Fruit fly (Drosophila melanogaster): Measurements from ENCODE around the gene Arfrp1.

Arfrp1 gene

dm6 chrX:9108387-9108786 is 1.5 kb downstream of the Arfrp1 start, which contains the start of gene AP-1gamma (continued):
- TF ChIP-seq HmgZ (tag; optimal IDR thresholded peaks at IDR 0.05): peak; percentile 7
- no peak for TF ChIP-seq CG6689 (GFP tag; IDR thresholded peaks at IDR 0.05)
- TF ChIP-seq CG6175 (GFP tag; IDR thresholded peaks at IDR 0.05): peak; percentile 86
- TF ChIP-seq CG5180 (GFP tag; optimal IDR thresholded peaks at IDR 0.05): peak; percentile 2
- no peak for TF ChIP-seq Lim3 (GFP tag; IDR thresholded peaks at IDR 0.05)
- TF ChIP-seq ara (GFP tag; IDR thresholded peaks at IDR 0.05): no peak
- TF ChIP-seq odd (GFP tag; optimal IDR thresholded peaks at IDR 0.05): no peak
- TF ChIP-seq sna (GFP tag; IDR thresholded peaks at IDR 0.05; ENCODE audit: partially characterized antibody): no peak
- no peak for TF ChIP-seq Ets97D (GFP tag; optimal IDR thresholded peaks at IDR 0.05)
- no peak for TF ChIP-seq btn (GFP tag; optimal IDR thresholded peaks at IDR 0.05)
- peak; percentile 40 for TF ChIP-seq grn (GFP tag; optimal IDR thresholded peaks at IDR 0.05)
- no peak for TF ChIP-seq vnd (GFP tag; IDR thresholded peaks at IDR 0.05; ENCODE audit: partially characterized antibody)
- TF ChIP-seq CG34376 (GFP tag; optimal IDR thresholded peaks at IDR 0.05): peak; percentile 76
- no peak for TF ChIP-seq Fer3 (tag; optimal IDR thresholded peaks at IDR 0.05)
- TF ChIP-seq CG11247 (GFP tag; IDR thresholded peaks at IDR 0.05): no peak
- no peak for TF ChIP-seq CG17186 (GFP tag; optimal IDR thresholded peaks at IDR 0.05)
- TF ChIP-seq rib (GFP tag; IDR thresholded peaks at IDR 0.05): no peak
- peak; percentile 10 for TF ChIP-seq pros (GFP tag; optimal IDR thresholded peaks at IDR 0.05)
- no peak for TF ChIP-seq z (GFP tag; IDR thresholded peaks at IDR 0.05)
- no peak for TF ChIP-seq ssp (GFP tag; IDR thresholded peaks at IDR 0.05)
- no peak for TF ChIP-seq D19B (GFP tag; optimal IDR thresholded peaks at IDR 0.05)
- no peak for TF ChIP-seq hth (optimal IDR thresholded peaks at IDR 0.05)
- no peak for TF ChIP-seq Ptx1 (GFP tag; IDR thresholded peaks at IDR 0.05)
- TF ChIP-seq CG14710 (tag; optimal IDR thresholded peaks at IDR 0.05): no peak

dm6 chrX:9109072-9109844 is 2.4 kb downstream of the Arfrp1 start:
- peak; percentile 30 for TF ChIP-seq nerfin-1 (tag; optimal IDR thresholded peaks at IDR 0.05)
- peak; percentile 98 for TF ChIP-seq CG6254 (GFP tag; optimal IDR thresholded peaks at IDR 0.05)
- peak; percentile 38; the same call in 1 of the 2 replicates for TF ChIP-seq sob (GFP tag; IDR thresholded peaks at IDR 0.05)
- TF ChIP-seq PHDP (tag; optimal IDR thresholded peaks at IDR 0.05): peak; percentile 32
- TF ChIP-seq hth (optimal IDR thresholded peaks at IDR 0.05): no peak
- no peak for TF ChIP-seq Jarid2 (GFP tag; optimal IDR thresholded peaks at IDR 0.05)
- TF ChIP-seq nom (GFP tag; optimal IDR thresholded peaks at IDR 0.05): no peak
- peak; percentile 22 for TF ChIP-seq CG3847 (GFP tag; IDR thresholded peaks at IDR 0.05)
- no peak for TF ChIP-seq Nf-YA (GFP tag; IDR thresholded peaks at IDR 0.05)
- TF ChIP-seq dm (GFP tag; optimal IDR thresholded peaks at IDR 0.05): peak; percentile 25
- TF ChIP-seq Bteb2 (GFP tag; optimal IDR thresholded peaks at IDR 0.05): peak; percentile 26
- no peak for TF ChIP-seq GATAe (GFP tag; conservative IDR thresholded peaks at IDR 0.05)
- TF ChIP-seq CG3065 (GFP tag; optimal IDR thresholded peaks at IDR 0.05): no peak
- no peak for TF ChIP-seq CG6791 (GFP tag; IDR thresholded peaks at IDR 0.05; ENCODE audit: partially characterized antibody)
- peak; percentile 84 for TF ChIP-seq sens (GFP tag)
- peak; percentile 6 for TF ChIP-seq Ets97D (GFP tag; optimal IDR thresholded peaks at IDR 0.05)
- TF ChIP-seq Awh (GFP tag; IDR thresholded peaks at IDR 0.05): peak; percentile 44; the same call in 1 of the 2 replicates
- peak; percentile 44 for TF ChIP-seq lmd (GFP tag; IDR thresholded peaks at IDR 0.05)
- TF ChIP-seq twi (tag; optimal IDR thresholded peaks at IDR 0.05): peak; percentile 35
- TF ChIP-seq CG17385 (GFP tag; optimal IDR thresholded peaks at IDR 0.05): peak; percentile 36
- no peak for TF ChIP-seq CG5245 (GFP tag; optimal IDR thresholded peaks at IDR 0.05)
- peak; percentile 43 for TF ChIP-seq CG16815 (GFP tag; optimal IDR thresholded peaks at IDR 0.05)
- no peak for TF ChIP-seq CG15011 (GFP tag; optimal IDR thresholded peaks at IDR 0.05)
- TF ChIP-seq chn (GFP tag; optimal IDR thresholded peaks at IDR 0.05): peak; percentile 52
- no peak for TF ChIP-seq Doc2 (GFP tag; IDR thresholded peaks at IDR 0.05)
- peak; percentile 31 for TF ChIP-seq Max (GFP tag; optimal IDR thresholded peaks at IDR 0.05)
- peak; percentile 38; the same call in 1 of the 2 replicates for TF ChIP-seq Xrp1 (GFP tag; IDR thresholded peaks at IDR 0.05)
- TF ChIP-seq Dip3 (GFP tag; optimal IDR thresholded peaks at IDR 0.05): peak; percentile 61
- TF ChIP-seq dan (GFP tag; IDR thresholded peaks at IDR 0.05): no peak

All from whole organism, embryonic.